Worm (Caenorhabditis elegans): ENCODE results near the gene W06E11.1.

ce11 chrIII:668303-668893, 26.5 kb downstream of the W06E11.1 start, which contains the start of gene W02B3.3:
- TF ChIP-seq ztf-23 (GFP tag; IDR thresholded peaks at IDR 0.05) (0 out of 2 replicates have a peak, but pooled peaks have one; percentile 46), flt-1 (GFP tag; IDR thresholded peaks at IDR 0.05) (no peak), klf-2 (GFP tag; conservative IDR thresholded peaks at IDR 0.05) (no peak), ztf-29 (GFP tag; IDR thresholded peaks at IDR 0.05) (no peak)

All from whole organism, midembryonic.